Worm (Caenorhabditis elegans): Measurements from ENCODE around the gene pkg-2.
A peak's percentile ranks its signal among the peaks of the same experiment; 100 is the strongest.

Gene pkg-2

ce11 chrIV:8540268-8540667 lies 19.6 kb downstream of the pkg-2 start:
- TF ChIP-seq lin-11 (tag; optimal IDR thresholded peaks at IDR 0.05) = no peak
- TF ChIP-seq F13H6.1 (tag; optimal IDR thresholded peaks at IDR 0.05) = peak; percentile 25
- TF ChIP-seq dmd-4 (tag; optimal IDR thresholded peaks at IDR 0.05) = no peak
- TF ChIP-seq alr-1 (tag; optimal IDR thresholded peaks at IDR 0.05) = no peak
- no peak for TF ChIP-seq nhr-21 (tag; optimal IDR thresholded peaks at IDR 0.05)
- TF ChIP-seq nhr-6 (tag; optimal IDR thresholded peaks at IDR 0.05) = no peak
- no peak for TF ChIP-seq mdl-1 (tag; optimal IDR thresholded peaks at IDR 0.05)
- no peak for TF ChIP-seq nhr-237 (tag; optimal IDR thresholded peaks at IDR 0.05)
- TF ChIP-seq nhr-129 (tag; optimal IDR thresholded peaks at IDR 0.05) = no peak
- TF ChIP-seq elt-1 (tag; optimal IDR thresholded peaks at IDR 0.05) = no peak
- peak; percentile 29 for TF ChIP-seq crh-2 (tag; optimal IDR thresholded peaks at IDR 0.05)
- TF ChIP-seq sma-9 (GFP tag; optimal IDR thresholded peaks at IDR 0.05) = peak; percentile 33
- TF ChIP-seq sma-9 (tag; optimal IDR thresholded peaks at IDR 0.05) = no peak
- peak; percentile 95 for TF ChIP-seq fos-1 (tag; optimal IDR thresholded peaks at IDR 0.05)

- TF ChIP-seq egl-27 (tag; optimal IDR thresholded peaks at IDR 0.05) (no peak), ztf-4 (tag; optimal IDR thresholded peaks at IDR 0.05) (no peak), nhr-21 (tag; optimal IDR thresholded peaks at IDR 0.05) (no peak), ceh-16 (tag; optimal IDR thresholded peaks at IDR 0.05) (no peak), gmeb-1 (tag; optimal IDR thresholded peaks at IDR 0.05) (no peak), unc-62 (GFP tag; optimal IDR thresholded peaks at IDR 0.05) (no peak), sma-9 (GFP tag; optimal IDR thresholded peaks at IDR 0.05) (peak; percentile 19), sma-9 (tag; optimal IDR thresholded peaks at IDR 0.05) (no peak), sem-4 (tag; optimal IDR thresholded peaks at IDR 0.05) (no peak), sma-3 (GFP tag; optimal IDR thresholded peaks at IDR 0.05) (no peak), lin-11 (tag; optimal IDR thresholded peaks at IDR 0.05) (no peak), nhr-129 (tag; optimal IDR thresholded peaks at IDR 0.05) (no peak), nhr-77 (tag; optimal IDR thresholded peaks at IDR 0.05) (no peak), crh-2 (tag; optimal IDR thresholded peaks at IDR 0.05) (peak; percentile 65), fos-1 (tag; optimal IDR thresholded peaks at IDR 0.05) (peak; percentile 94), snpc-4 (tag; optimal IDR thresholded peaks at IDR 0.05) (no peak)
Measured at ce11 chrIV:8542272-8542671, 21.6 kb downstream of the pkg-2 start.

- TF ChIP-seq nhr-10 (tag; optimal IDR thresholded peaks at IDR 0.05) (no peak), lsy-2 (tag; optimal IDR thresholded peaks at IDR 0.05) (no peak), crh-2 (tag; optimal IDR thresholded peaks at IDR 0.05) (no peak), nhr-12 (tag; optimal IDR thresholded peaks at IDR 0.05) (no peak), ceh-16 (tag; optimal IDR thresholded peaks at IDR 0.05) (no peak), ama-1 (optimal IDR thresholded peaks at IDR 0.05) (no peak), F13H6.1 (tag; optimal IDR thresholded peaks at IDR 0.05) (no peak), nhr-129 (tag; optimal IDR thresholded peaks at IDR 0.05) (no peak), alr-1 (tag; optimal IDR thresholded peaks at IDR 0.05) (no peak), ztf-1 (GFP tag; conservative IDR thresholded peaks at IDR 0.05) (no peak), lin-39 (tag; optimal IDR thresholded peaks at IDR 0.05) (no peak)
Measured at ce11 chrIV:8559132-8559531, 38.4 kb downstream of the pkg-2 start, which contains the start of gene npr-22. Gene npr-22 (plus strand): TSS chrIV:8559432.

ce11 chrIV:8570253-8570652 lies 49.6 kb downstream of the pkg-2 start, which contains the start of gene Y59H11AM.4:
Gene Y59H11AM.4 (minus strand): TSS chrIV:8570353.
- TF ChIP-seq elt-3 (tag; optimal IDR thresholded peaks at IDR 0.05) (no peak), snpc-4 (tag; optimal IDR thresholded peaks at IDR 0.05) (no peak), nhr-23 (tag; optimal IDR thresholded peaks at IDR 0.05) (no peak), F13H6.1 (tag; optimal IDR thresholded peaks at IDR 0.05) (no peak), lsy-2 (tag; optimal IDR thresholded peaks at IDR 0.05) (no peak), Y55F3AM.14 (GFP tag; optimal IDR thresholded peaks at IDR 0.05) (no peak), ama-1 (optimal IDR thresholded peaks at IDR 0.05) (no peak), crh-2 (tag; optimal IDR thresholded peaks at IDR 0.05) (no peak), nhr-6 (tag; optimal IDR thresholded peaks at IDR 0.05) (no peak), ZK546.5 (tag; optimal IDR thresholded peaks at IDR 0.05) (no peak), nhr-21 (tag; optimal IDR thresholded peaks at IDR 0.05) (no peak), ztf-1 (GFP tag; conservative IDR thresholded peaks at IDR 0.05) (no peak), unc-55 (GFP tag; optimal IDR thresholded peaks at IDR 0.05) (no peak)

ce11 chrIV:8570719-8571118 lies 50.0 kb downstream of the pkg-2 start:
- TF ChIP-seq unc-55 (GFP tag; optimal IDR thresholded peaks at IDR 0.05) (no peak), crh-2 (tag; optimal IDR thresholded peaks at IDR 0.05) (no peak), elt-1 (tag; optimal IDR thresholded peaks at IDR 0.05) (no peak), R02D3.7 (tag; optimal IDR thresholded peaks at IDR 0.05) (no peak)
